Worm (Caenorhabditis elegans) whole organism, early embryonic: ENCODE data around the gene fbxb-9.

ENCODE experiments used
- B0310.2 ChIP-seq: sonication (generic microtip); optimal IDR thresholded peaks from 2 replicates; lab custom pipeline; 2016; ENCODE audit warnings: mild to moderate bottlenecking, missing genetic modification characterization, missing compliant biosample characterization
- F13C5.2 ChIP-seq: sonication (generic microtip); optimal IDR thresholded peaks from 2 replicates; lab custom pipeline; 2017; ENCODE audit warnings: mild to moderate bottlenecking, missing genetic modification characterization, inconsistent platforms, missing compliant biosample characterization
- aly-1 ChIP-seq: sonication (generic microtip); optimal IDR thresholded peaks from 2 replicates; lab custom pipeline; 2016; ENCODE audit warnings: missing genetic modification characterization, missing compliant biosample characterization
- ama-1 ChIP-seq: fragments of 150-350 bp; optimal IDR thresholded peaks from 2 replicates; lab custom pipeline; 2014
- ceh-13 ChIP-seq: fragments of 200-800 bp; sonication (Bioruptor generic); optimal IDR thresholded peaks from 2 replicates; lab custom pipeline; 2018; ENCODE audit warnings: mild to moderate bottlenecking, missing genetic modification characterization, missing compliant biosample characterization
- ceh-36 ChIP-seq: sonication (generic microtip); optimal IDR thresholded peaks from 2 replicates; lab custom pipeline; 2016; ENCODE audit warnings: missing genetic modification characterization, inconsistent platforms, missing compliant biosample characterization
- ets-7 ChIP-seq: sonication (generic microtip); optimal IDR thresholded peaks from 2 replicates; lab custom pipeline; 2016; ENCODE audit warnings: missing genotype, missing genetic modification characterization, missing compliant biosample characterization
- flt-1 ChIP-seq: fragments of 200-800 bp; sonication (Bioruptor generic); IDR thresholded peaks from 2 replicates; pipeline ENCODE4 v1.3.6; 2022; ENCODE audit warnings: missing genetic modification characterization, missing compliant biosample characterization
- hmbx-1 ChIP-seq: sonication (generic microtip); optimal IDR thresholded peaks from 2 replicates; lab custom pipeline; 2016; ENCODE audit warnings: mild to moderate bottlenecking, missing genetic modification characterization, missing compliant biosample characterization
- hmg-4 ChIP-seq: fragments of 200-800 bp; sonication (Bioruptor generic); optimal IDR thresholded peaks from 2 replicates; lab custom pipeline; 2018; ENCODE audit warnings: mild to moderate bottlenecking, missing genetic modification characterization, missing compliant biosample characterization
- hnd-1 ChIP-seq: sonication (generic microtip); optimal IDR thresholded peaks from 2 replicates; lab custom pipeline; 2016; ENCODE audit warnings: missing genetic modification characterization, missing compliant biosample characterization
- pes-1 ChIP-seq: fragments of 200-800 bp; sonication (Bioruptor generic); IDR thresholded peaks from 2 replicates; pipeline ENCODE4 v1.3.6; 2022; ENCODE audit warnings: missing genetic modification reagents, missing genetic modification characterization, missing compliant biosample characterization
- scrt-1 ChIP-seq: fragments of 200-800 bp; sonication (Bioruptor generic); IDR thresholded peaks from 2 replicates; pipeline ENCODE4 v1.3.6; 2022; ENCODE audit warnings: missing genetic modification characterization, missing compliant biosample characterization
- sea-1 ChIP-seq: fragments of 200-800 bp; sonication (Bioruptor generic); conservative IDR thresholded peaks from 2 replicates; pipeline ENCODE4 v1.3.6; 2022; ENCODE audit warnings: missing genetic modification characterization, missing compliant biosample characterization
- tbx-11 ChIP-seq: fragments of 200-800 bp; sonication (Bioruptor generic); IDR thresholded peaks from 2 replicates; pipeline ENCODE4 v1.3.6; 2022; ENCODE audit warnings: missing genetic modification characterization, missing compliant biosample characterization
- tbx-37 ChIP-seq: fragments of 200-800 bp; sonication (Bioruptor generic); conservative IDR thresholded peaks from 2 replicates; pipeline ENCODE4 v1.3.6; 2022; ENCODE audit warnings: missing genetic modification reagents, missing genetic modification characterization, missing compliant biosample characterization
- tra-4 ChIP-seq: sonication (generic microtip); optimal IDR thresholded peaks from 2 replicates; lab custom pipeline; 2017; ENCODE audit warnings: missing genetic modification characterization, missing compliant biosample characterization

fbxb-9 gene

ce11 chrIV:11119972-11120562, 42.3 kb downstream of the fbxb-9 start:
- no peak for TF ChIP-seq B0310.2
- TF ChIP-seq aly-1 (tag; lab: Kevin White, UChicago): no peak
- TF ChIP-seq tbx-11 (GFP tag; lab: Robert Waterston, UW): 0 out of 2 replicates have a peak, but pooled peaks have one; percentile 51
- TF ChIP-seq flt-1 (GFP tag; lab: Robert Waterston, UW): no peak
- no peak for TF ChIP-seq ceh-36 (tag; lab: Kevin White, UChicago)

- TF ChIP-seq hnd-1 (tag; lab: Kevin White, UChicago) (no peak), hmbx-1 (tag; lab: Kevin White, UChicago) (no peak), ama-1 (lab: Kevin White, UChicago) (no peak), hmg-4 (GFP tag; lab: Kevin White, UChicago) (peak; percentile 68), B0310.2 (no peak), tbx-11 (GFP tag; lab: Robert Waterston, UW) (no peak), tra-4 (tag; lab: Kevin White, UChicago) (no peak), flt-1 (GFP tag; lab: Robert Waterston, UW) (0 out of 2 replicates have a peak, but pooled peaks have one; percentile 36), aly-1 (tag; lab: Kevin White, UChicago) (peak; percentile 60), sea-1 (GFP tag; lab: Robert Waterston, UW) (no peak), ets-7 (tag; lab: Kevin White, UChicago) (no peak), F13C5.2 (tag; lab: Kevin White, UChicago) (peak; percentile 86), scrt-1 (GFP tag; lab: Robert Waterston, UW) (no peak), pes-1 (GFP tag; lab: Robert Waterston, UW) (no peak), ceh-36 (tag; lab: Kevin White, UChicago) (no peak), tbx-37 (GFP tag; lab: Robert Waterston, UW) (no peak), ceh-13 (GFP tag; lab: Kevin White, UChicago) (no peak)
Observed at ce11 chrIV:11118837-11119491, 43.4 kb downstream of the fbxb-9 start, which contains the start of the genes imp-2 and enpl-1. imp-2 (minus strand) TSS chrIV:11118887. enpl-1 (plus strand) TSS chrIV:11119298.

- TF ChIP-seq F13C5.2 (tag; lab: Kevin White, UChicago): no peak
- no peak for TF ChIP-seq ceh-36 (tag; lab: Kevin White, UChicago)
- TF ChIP-seq aly-1 (tag; lab: Kevin White, UChicago): no peak
- no peak for TF ChIP-seq tbx-11 (GFP tag; lab: Robert Waterston, UW)
- no peak for TF ChIP-seq scrt-1 (GFP tag; lab: Robert Waterston, UW)
- no peak for TF ChIP-seq tra-4 (tag; lab: Kevin White, UChicago)
- TF ChIP-seq sea-1 (GFP tag; lab: Robert Waterston, UW): no peak
- no peak for TF ChIP-seq hnd-1 (tag; lab: Kevin White, UChicago)
- TF ChIP-seq ceh-13 (GFP tag; lab: Kevin White, UChicago): no peak
- TF ChIP-seq pes-1 (GFP tag; lab: Robert Waterston, UW): no peak
- no peak for TF ChIP-seq hmg-4 (GFP tag; lab: Kevin White, UChicago)
- TF ChIP-seq hmbx-1 (tag; lab: Kevin White, UChicago): no peak
- TF ChIP-seq ets-7 (tag; lab: Kevin White, UChicago): no peak
- TF ChIP-seq ama-1 (lab: Kevin White, UChicago): no peak
- TF ChIP-seq tbx-37 (GFP tag; lab: Robert Waterston, UW): no peak
- TF ChIP-seq flt-1 (GFP tag; lab: Robert Waterston, UW): no peak
- TF ChIP-seq B0310.2: no peak
Observed at ce11 chrIV:11112641-11113040, 49.7 kb downstream of the fbxb-9 start, which contains the start of gene clc-9. clc-9 (plus strand) TSS chrIV:11112941.

ce11 chrIV:11111898-11112297, 50.5 kb downstream of the fbxb-9 start:
- TF ChIP-seq tbx-37 (GFP tag; lab: Robert Waterston, UW) (no peak), ama-1 (lab: Kevin White, UChicago) (no peak), aly-1 (tag; lab: Kevin White, UChicago) (no peak)
